Fruit fly (Drosophila melanogaster): ENCODE results near the gene CG8032.

CG8032 gene

DNA sequence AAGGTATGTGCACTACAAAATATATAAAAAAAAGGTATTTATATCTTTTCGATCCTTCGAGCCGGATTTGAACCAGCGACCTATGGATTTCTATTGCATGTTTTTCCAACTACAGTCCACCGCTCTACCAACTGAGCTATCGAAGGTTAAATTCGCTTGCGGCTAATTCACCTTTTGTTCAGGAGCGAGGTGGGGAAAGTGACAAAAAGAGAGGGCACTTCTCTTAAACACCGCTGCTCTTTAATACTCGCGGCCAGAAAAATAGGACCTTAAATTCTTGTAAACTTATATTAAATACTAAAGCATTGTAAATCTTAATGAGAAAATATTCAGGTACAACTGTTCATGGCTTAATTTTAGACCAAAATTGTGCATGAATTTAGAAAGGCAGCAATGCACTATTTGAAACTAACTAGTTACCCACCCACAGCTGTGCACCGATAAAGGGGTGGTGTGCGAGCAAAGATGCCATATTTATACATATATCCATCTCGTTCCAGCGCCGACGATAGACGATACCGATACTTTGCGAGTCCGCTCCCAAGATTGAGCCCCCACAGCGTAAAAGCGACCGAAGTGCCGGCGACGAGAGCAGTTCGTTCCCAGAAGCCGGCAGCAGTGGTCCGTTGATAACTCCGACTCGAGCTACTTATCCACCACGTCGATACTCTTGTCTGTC lies 5.3 kb downstream of the CG8032 start (continued):
- peak; percentile 97 for TF ChIP-seq so (GFP tag; IDR thresholded peaks at IDR 0.05)
- peak; percentile 100 for TF ChIP-seq CG3163 (GFP tag; optimal IDR thresholded peaks at IDR 0.05)
- TF ChIP-seq usp (GFP tag; optimal IDR thresholded peaks at IDR 0.05), result no peak
- peak; percentile 98 for TF ChIP-seq CG6765 (GFP tag; optimal IDR thresholded peaks at IDR 0.05)
- peak; percentile 92 for TF ChIP-seq emc (GFP tag; optimal IDR thresholded peaks at IDR 0.05)
- TF ChIP-seq BtbVII (GFP tag; optimal IDR thresholded peaks at IDR 0.05), result peak; percentile 98
- peak; percentile 81 for TF ChIP-seq CG7928 (GFP tag; optimal IDR thresholded peaks at IDR 0.05)
- TF ChIP-seq scrt (GFP tag; optimal IDR thresholded peaks at IDR 0.05), result peak; percentile 97
- TF ChIP-seq CG13287 (GFP tag; IDR thresholded peaks at IDR 0.05; ENCODE audit: partially characterized antibody), result peak; percentile 75
- TF ChIP-seq Sin3A (optimal IDR thresholded peaks at IDR 0.05), result no peak
- peak; percentile 97 for TF ChIP-seq CG34422 (GFP tag; IDR thresholded peaks at IDR 0.05)
- TF ChIP-seq fd64A (GFP tag; optimal IDR thresholded peaks at IDR 0.05), result peak; percentile 98
- TF ChIP-seq CG14441 (GFP tag; IDR thresholded peaks at IDR 0.05), result peak; percentile 95
- peak; percentile 98 for TF ChIP-seq CG13424 (tag; optimal IDR thresholded peaks at IDR 0.05)
- peak; percentile 95 for TF ChIP-seq ash1 (GFP tag; optimal IDR thresholded peaks at IDR 0.05)
- TF ChIP-seq trh (GFP tag; optimal IDR thresholded peaks at IDR 0.05), result peak; percentile 95
- TF ChIP-seq hkb (optimal IDR thresholded peaks at IDR 0.05), result peak; percentile 31
- TF ChIP-seq hkb (GFP tag; IDR thresholded peaks at IDR 0.05), result peak; percentile 99
- TF ChIP-seq Dad (GFP tag; optimal IDR thresholded peaks at IDR 0.05), result peak; percentile 97
- peak; percentile 95 for TF ChIP-seq CG12942 (GFP tag; optimal IDR thresholded peaks at IDR 0.05)
- peak; percentile 99 for TF ChIP-seq HmgZ (tag; optimal IDR thresholded peaks at IDR 0.05)
- peak; percentile 91 for TF ChIP-seq CG31224 (GFP tag; IDR thresholded peaks at IDR 0.05)
- peak; percentile 89 for TF ChIP-seq CG4730 (GFP tag; IDR thresholded peaks at IDR 0.05)
- peak; percentile 93 for TF ChIP-seq CG3726 (GFP tag; IDR thresholded peaks at IDR 0.05)
- peak; percentile 98 for TF ChIP-seq CG8388 (GFP tag; optimal IDR thresholded peaks at IDR 0.05)
- peak; percentile 96 for TF ChIP-seq trem (tag; optimal IDR thresholded peaks at IDR 0.05)
- TF ChIP-seq Dll (GFP tag; IDR thresholded peaks at IDR 0.05; ENCODE audit: partially characterized antibody), result peak; percentile 72; the same call in 2 of the 4 replicates
- peak; percentile 98 for TF ChIP-seq CG15011 (GFP tag; optimal IDR thresholded peaks at IDR 0.05)
- peak; percentile 93 for TF ChIP-seq cato (GFP tag; optimal IDR thresholded peaks at IDR 0.05; ENCODE audit: borderline replicate concordance)
- TF ChIP-seq CG13123 (GFP tag; optimal IDR thresholded peaks at IDR 0.05), result peak; percentile 96
- peak; percentile 99 for TF ChIP-seq PHDP (tag; optimal IDR thresholded peaks at IDR 0.05)
- TF ChIP-seq maf-S (GFP tag; optimal IDR thresholded peaks at IDR 0.05), result peak; percentile 96
- TF ChIP-seq CG6813 (GFP tag; optimal IDR thresholded peaks at IDR 0.05), result peak; percentile 99
- peak; percentile 92 for TF ChIP-seq Ets97D (GFP tag; optimal IDR thresholded peaks at IDR 0.05)
- peak; percentile 84 for TF ChIP-seq GATAe (GFP tag; conservative IDR thresholded peaks at IDR 0.05)
- TF ChIP-seq p53 (GFP tag; optimal IDR thresholded peaks at IDR 0.05), result peak; percentile 91
- TF ChIP-seq caup (GFP tag; optimal IDR thresholded peaks at IDR 0.05; ENCODE audit: severe bottlenecking), result peak; percentile 98
- TF ChIP-seq Lpt (GFP tag; optimal IDR thresholded peaks at IDR 0.05), result no peak
- TF ChIP-seq CG15479 (GFP tag; optimal IDR thresholded peaks at IDR 0.05), result peak; percentile 55
- peak; percentile 94 for TF ChIP-seq lmd (GFP tag; IDR thresholded peaks at IDR 0.05)
- peak; percentile 72 for TF ChIP-seq Dref (GFP tag; IDR thresholded peaks at IDR 0.05)
- TF ChIP-seq CG10654 (GFP tag; optimal IDR thresholded peaks at IDR 0.05), result peak; percentile 96
- TF ChIP-seq disco-r (GFP tag; optimal IDR thresholded peaks at IDR 0.05), result peak; percentile 95
- peak; percentile 94 for TF ChIP-seq sima (GFP tag; optimal IDR thresholded peaks at IDR 0.05)
- peak; percentile 96 for TF ChIP-seq CG12104 (GFP tag; optimal IDR thresholded peaks at IDR 0.05)
- peak; percentile 98 for TF ChIP-seq CG13624 (GFP tag; optimal IDR thresholded peaks at IDR 0.05)
- peak; percentile 74 for TF ChIP-seq Sry-β (GFP tag; optimal IDR thresholded peaks at IDR 0.05)
- peak; percentile 80 for TF ChIP-seq stwl (tag; optimal IDR thresholded peaks at IDR 0.05)
- TF ChIP-seq crc (GFP tag; optimal IDR thresholded peaks at IDR 0.05), result peak; percentile 96
- peak; percentile 98 for TF ChIP-seq dmrt99B (tag; optimal IDR thresholded peaks at IDR 0.05)
